Worm (Caenorhabditis elegans) whole organism, young adult: Measurements from ENCODE around the gene F09A5.2.

Source experiments
- B0035.1 ChIP-seq: sonication (generic microtip); optimal IDR thresholded peaks from 2 replicates; lab custom pipeline; 2016; ENCODE audit warnings: missing genetic modification characterization, mild to moderate bottlenecking, missing compliant biosample characterization, missing genotype, missing genetic modification reagents
- B0261.1 ChIP-seq: sonication (generic microtip); optimal IDR thresholded peaks from 2 replicates; lab custom pipeline; 2016; ENCODE audit warnings: mild to moderate bottlenecking, missing genetic modification characterization, moderate library complexity, missing compliant biosample characterization
- C17E4.6 ChIP-seq: fragments of 200-800 bp; sonication (Bioruptor generic); IDR thresholded peaks from 2 replicates; pipeline ENCODE4 v1.3.6; 2022; ENCODE audit warnings: missing genetic modification reagents, missing genetic modification characterization, missing compliant biosample characterization
- F10E7.11 ChIP-seq: sonication (generic microtip); optimal IDR thresholded peaks from 2 replicates; lab custom pipeline; 2017; ENCODE audit warnings: mild to moderate bottlenecking, missing genetic modification characterization, moderate library complexity, missing compliant biosample characterization
- F23B12.7 ChIP-seq: sonication (generic microtip); optimal IDR thresholded peaks from 2 replicates; lab custom pipeline; 2017; ENCODE audit warnings: missing genetic modification characterization, mild to moderate bottlenecking, missing compliant biosample characterization, antibody characterized with exemption, moderate library complexity; ENCODE audit not compliant: insufficient read depth
- F52B5.7 ChIP-seq: sonication (generic microtip); optimal IDR thresholded peaks from 2 replicates; lab custom pipeline; 2016; ENCODE audit warnings: mild to moderate bottlenecking, missing genetic modification characterization, missing compliant biosample characterization
- F55B11.4 ChIP-seq: sonication (generic microtip); optimal IDR thresholded peaks from 2 replicates; lab custom pipeline; 2016; ENCODE audit warnings: missing compliant biosample characterization, missing genetic modification characterization, borderline replicate concordance; ENCODE audit not compliant: insufficient read depth
- F57A8.1 ChIP-seq: fragments of 200-800 bp; sonication (Bioruptor generic); optimal IDR thresholded peaks from 2 replicates; lab custom pipeline; 2018; ENCODE audit warnings: mild to moderate bottlenecking, missing genetic modification characterization, moderate library complexity, missing compliant biosample characterization
- T07F8.4 ChIP-seq: sonication (generic microtip); optimal IDR thresholded peaks from 2 replicates; lab custom pipeline; 2016; ENCODE audit warnings: mild to moderate bottlenecking, missing genetic modification characterization, moderate library complexity, missing compliant biosample characterization
- T26A5.8 ChIP-seq: sonication (generic microtip); optimal IDR thresholded peaks from 2 replicates; lab custom pipeline; 2016; ENCODE audit warnings: missing genetic modification characterization, missing compliant biosample characterization
- Y53F4B.3 ChIP-seq: fragments of 200-800 bp; sonication (Bioruptor generic); IDR thresholded peaks from 2 replicates; pipeline ENCODE4 v1.3.6; 2022; ENCODE audit warnings: missing genetic modification reagents, missing genetic modification characterization, missing compliant biosample characterization
- Y67H2A.10 ChIP-seq: fragments of 200-800 bp; sonication (Bioruptor generic); conservative IDR thresholded peaks from 2 replicates; pipeline ENCODE4 v1.3.6; 2022; ENCODE audit warnings: missing genetic modification reagents, missing genetic modification characterization, missing compliant biosample characterization
- aptf-2 ChIP-seq: fragments of 200-800 bp; sonication (Bioruptor generic); conservative IDR thresholded peaks from 2 replicates; pipeline ENCODE4 v1.3.6; 2022; ENCODE audit warnings: missing genetic modification reagents, missing genetic modification characterization, missing compliant biosample characterization
- athp-1 ChIP-seq: sonication (generic microtip); optimal IDR thresholded peaks from 2 replicates; lab custom pipeline; 2017; ENCODE audit warnings: mild to moderate bottlenecking, missing genetic modification characterization, missing compliant biosample characterization
- attf-5 ChIP-seq: fragments of 200-800 bp; sonication (Bioruptor generic); optimal IDR thresholded peaks from 2 replicates; lab custom pipeline; 2018; ENCODE audit warnings: mild to moderate bottlenecking, missing genetic modification characterization, missing compliant biosample characterization
- attf-6 ChIP-seq: fragments of 200-800 bp; sonication (Bioruptor generic); IDR thresholded peaks from 2 replicates; pipeline ENCODE4 v1.3.6; 2022; ENCODE audit warnings: missing genetic modification reagents, missing genetic modification characterization, missing compliant biosample characterization
- cebp-1 ChIP-seq, 2 experiments: fragments of 200-800 bp in 1 of 2; sonication (Bioruptor generic) in 1 of 2; sonication (generic microtip) in 1 of 2; IDR thresholded peaks in 1 of 2; optimal IDR thresholded peaks in 1 of 2; 2 replicates each; pipeline versions ENCODE4 v1.3.6 to Lab custom; 2017 to 2022; ENCODE audit warnings: missing compliant biosample characterization in 2 of 2, missing genetic modification characterization in 2 of 2, mild to moderate bottlenecking in 1 of 2, missing genetic modification reagents in 1 of 2, moderate library complexity in 1 of 2
- ceh-100 ChIP-seq: fragments of 200-800 bp; sonication (Bioruptor generic); IDR thresholded peaks from 2 replicates; pipeline ENCODE4 v1.3.6; 2022; ENCODE audit warnings: missing genetic modification reagents, missing genetic modification characterization, missing compliant biosample characterization
- ceh-27 ChIP-seq: fragments of 200-800 bp; sonication (Bioruptor generic); optimal IDR thresholded peaks from 2 replicates; lab custom pipeline; 2018; ENCODE audit warnings: mild to moderate bottlenecking, missing genetic modification characterization, moderate library complexity, missing compliant biosample characterization
- ceh-91 ChIP-seq: fragments of 200-800 bp; sonication (Bioruptor generic); IDR thresholded peaks from 2 replicates; pipeline ENCODE4 v1.3.6; 2022; ENCODE audit warnings: missing genetic modification reagents, missing genetic modification characterization, missing compliant biosample characterization
- fkh-3 ChIP-seq: sonication (generic microtip); optimal IDR thresholded peaks from 2 replicates; lab custom pipeline; 2016; ENCODE audit warnings: mild to moderate bottlenecking, missing genetic modification characterization, missing compliant biosample characterization
- hlh-12 ChIP-seq: sonication (generic microtip); optimal IDR thresholded peaks from 2 replicates; lab custom pipeline; 2016; ENCODE audit warnings: missing genetic modification characterization, missing compliant biosample characterization
- hrde-1 ChIP-seq: sonication (generic microtip); optimal IDR thresholded peaks from 2 replicates; lab custom pipeline; 2016; ENCODE audit warnings: missing genetic modification characterization, mild to moderate bottlenecking, missing compliant biosample characterization, moderate library complexity, missing genotype, missing genetic modification reagents, borderline replicate concordance
- hsf-1 ChIP-seq: fragments of 200-800 bp; sonication (Bioruptor generic); IDR thresholded peaks from 2 replicates; pipeline ENCODE4 v1.3.6; 2022; ENCODE audit warnings: missing genetic modification reagents, missing genetic modification characterization, missing compliant biosample characterization
- lin-26 ChIP-seq: fragments of 200-800 bp; sonication (Bioruptor generic); IDR thresholded peaks from 2 replicates; pipeline ENCODE4 v1.3.6; 2022; ENCODE audit warnings: missing genetic modification reagents, missing genetic modification characterization, missing compliant biosample characterization
- lin-35 ChIP-seq, 3 experiments: fragments of 150-350 bp in 2 of 3; sonication (generic microtip) in 1 of 3; optimal IDR thresholded peaks; 2 replicates each; lab custom pipeline; 2014 to 2018; ENCODE audit warnings: missing biosample characterization in 3 of 3, missing genetic modification characterization in 3 of 3, missing genetic modification reagents in 3 of 3
- lin-40 ChIP-seq: sonication (generic microtip); optimal IDR thresholded peaks from 2 replicates; lab custom pipeline; 2016; ENCODE audit warnings: missing genetic modification characterization, mild to moderate bottlenecking, missing compliant biosample characterization, missing genotype, missing genetic modification reagents
- lin-54 ChIP-seq: fragments of 200-800 bp; sonication (Bioruptor generic); optimal IDR thresholded peaks from 2 replicates; lab custom pipeline; 2018; ENCODE audit warnings: mild to moderate bottlenecking, missing genetic modification characterization, missing compliant biosample characterization
- lsy-27 ChIP-seq: sonication (generic microtip); optimal IDR thresholded peaks from 2 replicates; lab custom pipeline; 2017; ENCODE audit warnings: missing genetic modification characterization, mild to moderate bottlenecking, missing compliant biosample characterization, antibody characterized with exemption, missing genotype, borderline replicate concordance; ENCODE audit not compliant: insufficient read depth
- madf-3 ChIP-seq: fragments of 200-800 bp; sonication (Bioruptor generic); IDR thresholded peaks from 2 replicates; pipeline ENCODE4 v1.3.6; 2022; ENCODE audit warnings: missing genetic modification reagents, missing genetic modification characterization, missing compliant biosample characterization
- mel-28 ChIP-seq: sonication (generic microtip); optimal IDR thresholded peaks from 2 replicates; lab custom pipeline; 2016; ENCODE audit warnings: borderline replicate concordance, mild to moderate bottlenecking, missing genetic modification characterization, missing compliant biosample characterization
- nfya-1 ChIP-seq: sonication (generic microtip); optimal IDR thresholded peaks from 2 replicates; lab custom pipeline; 2017; ENCODE audit warnings: antibody characterized with exemption, missing compliant biosample characterization, missing genetic modification characterization, borderline replicate concordance; ENCODE audit not compliant: insufficient read depth
- nfya-2 ChIP-seq: fragments of 200-800 bp; sonication (Bioruptor generic); IDR thresholded peaks from 2 replicates; pipeline ENCODE4 v1.3.6; 2022; ENCODE audit warnings: missing genetic modification reagents, missing genetic modification characterization, missing compliant biosample characterization
- nfyb-1 ChIP-seq: fragments of 200-800 bp; sonication (Bioruptor generic); IDR thresholded peaks from 2 replicates; pipeline ENCODE4 v1.3.6; 2022; ENCODE audit warnings: missing genetic modification reagents, missing genetic modification characterization, missing compliant biosample characterization
- nhr-80 ChIP-seq: sonication (generic microtip); optimal IDR thresholded peaks from 2 replicates; lab custom pipeline; 2016; ENCODE audit warnings: missing genetic modification characterization, missing compliant biosample characterization
- nhr-90 ChIP-seq: sonication (generic microtip); optimal IDR thresholded peaks from 2 replicates; lab custom pipeline; 2016; ENCODE audit warnings: missing genotype, mild to moderate bottlenecking, missing genetic modification characterization, missing compliant biosample characterization
- repo-1 ChIP-seq: sonication (generic microtip); optimal IDR thresholded peaks from 2 replicates; lab custom pipeline; 2017; ENCODE audit warnings: mild to moderate bottlenecking, missing genetic modification characterization, missing compliant biosample characterization
- sdz-38 ChIP-seq: sonication (generic microtip); optimal IDR thresholded peaks from 2 replicates; lab custom pipeline; 2016; ENCODE audit warnings: missing genotype, missing genetic modification characterization, missing compliant biosample characterization
- snpc-1.1 ChIP-seq: sonication (generic microtip); optimal IDR thresholded peaks from 2 replicates; lab custom pipeline; 2017; ENCODE audit warnings: missing genetic modification characterization, mild to moderate bottlenecking, missing compliant biosample characterization, antibody characterized with exemption, moderate library complexity, missing genotype, missing genetic modification reagents; ENCODE audit not compliant: insufficient read depth
- somi-1 ChIP-seq: fragments of 200-800 bp; sonication (Bioruptor generic); optimal IDR thresholded peaks from 2 replicates; lab custom pipeline; 2018; ENCODE audit warnings: mild to moderate bottlenecking, missing genetic modification characterization, missing compliant biosample characterization
- tlf-1 ChIP-seq: fragments of 200-800 bp; sonication (Bioruptor generic); optimal IDR thresholded peaks from 2 replicates; lab custom pipeline; 2018; ENCODE audit warnings: mild to moderate bottlenecking, missing genetic modification characterization, missing compliant biosample characterization
- unc-62 ChIP-seq: fragments of 150-350 bp; optimal IDR thresholded peaks from 2 replicates; lab custom pipeline; 2014; ENCODE audit warnings: missing biosample characterization, missing genetic modification reagents, missing genetic modification characterization
- ztf-28 ChIP-seq: fragments of 200-800 bp; sonication (Bioruptor generic); IDR thresholded peaks from 2 replicates; pipeline ENCODE4 v1.3.6; 2022; ENCODE audit warnings: missing genetic modification reagents, missing genetic modification characterization, missing compliant biosample characterization
- ztf-3 ChIP-seq: fragments of 200-800 bp; sonication (Bioruptor generic); optimal IDR thresholded peaks from 2 replicates; lab custom pipeline; 2018; ENCODE audit warnings: mild to moderate bottlenecking, missing genetic modification characterization, missing compliant biosample characterization

The F09A5.2 gene

DNA sequence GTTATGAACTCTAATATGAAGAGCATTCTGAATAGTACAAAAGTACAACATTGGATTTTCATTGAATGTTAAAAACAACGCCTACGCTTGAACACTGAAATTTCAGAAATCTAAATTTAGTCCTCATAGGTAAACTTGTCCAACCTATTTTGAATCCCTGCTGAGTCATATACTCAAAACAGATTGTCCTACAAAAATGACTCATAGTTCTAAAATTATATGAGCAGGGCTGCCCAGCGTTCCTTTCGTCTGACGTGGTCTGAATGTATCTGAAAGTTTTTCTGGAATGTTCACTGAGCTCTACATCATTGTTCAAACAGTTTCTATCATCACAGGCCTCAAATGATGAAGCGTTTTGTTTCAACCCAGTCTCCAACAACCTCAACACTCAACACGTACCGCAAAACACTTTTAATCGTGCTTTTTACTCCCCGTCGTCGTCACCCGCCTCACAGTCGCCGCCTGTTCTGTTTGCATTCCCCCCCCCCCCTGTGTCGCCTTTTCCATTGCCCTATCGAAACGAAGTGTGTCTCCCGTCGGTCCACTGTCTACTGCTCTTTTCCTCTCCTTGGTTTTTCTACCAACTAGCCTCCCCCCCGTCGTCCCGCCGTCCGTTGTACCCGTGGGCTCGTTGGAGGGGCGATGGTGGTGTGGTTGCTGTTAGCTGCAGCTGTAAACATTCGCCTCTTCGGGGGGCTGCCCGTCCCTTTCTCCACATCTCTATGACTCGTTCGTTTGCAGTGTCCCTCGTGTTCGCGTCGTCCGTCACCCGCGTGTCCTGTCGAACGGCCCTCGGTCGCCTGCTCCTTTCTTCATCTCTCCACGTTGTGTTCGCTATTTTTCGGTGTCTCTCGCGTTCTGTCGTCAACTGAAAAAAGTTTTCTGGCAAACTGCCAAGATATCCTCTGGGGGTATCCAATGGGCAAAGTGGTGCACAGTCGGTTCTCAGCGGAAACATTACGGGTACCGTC lies 9.1 kb downstream of the F09A5.2 start (continued):
- TF ChIP-seq lin-26 (GFP tag; lab: Robert Waterston, UW) (0 out of 2 replicates have a peak, but pooled peaks have one; percentile 26), hrde-1 (no peak), F55B11.4 (tag; lab: Kevin White, UChicago) (no peak), ceh-91 (GFP tag; lab: Robert Waterston, UW) (no peak), nhr-90 (tag; lab: Kevin White, UChicago) (peak; percentile 13), F52B5.7 (tag; lab: Kevin White, UChicago) (no peak), lin-35 (GFP tag; optimal IDR thresholded peaks at IDR 0.05; lab: Kevin White, UChicago) (peak in 1 of 3 experiments; percentile 23), athp-1 (tag; lab: Kevin White, UChicago) (no peak), ceh-100 (no peak), mel-28 (tag; lab: Kevin White, UChicago) (no peak), Y53F4B.3 (GFP tag; lab: Robert Waterston, UW) (no peak), lin-54 (GFP tag; lab: Kevin White, UChicago) (no peak), snpc-1.1 (tag; lab: Kevin White, UChicago) (no peak), nfyb-1 (GFP tag; lab: Robert Waterston, UW) (peak; percentile 78; the same call in 1 of the 2 replicates), fkh-3 (tag; lab: Kevin White, UChicago) (no peak), ztf-3 (no peak), F10E7.11 (tag; lab: Kevin White, UChicago) (no peak), tlf-1 (GFP tag; lab: Kevin White, UChicago) (no peak), B0035.1 (no peak), T07F8.4 (tag; lab: Kevin White, UChicago) (peak; percentile 2), somi-1 (GFP tag; lab: Kevin White, UChicago) (peak; percentile 15), nfya-1 (no peak), lsy-27 (tag; lab: Kevin White, UChicago) (no peak), lin-40 (tag; lab: Kevin White, UChicago) (peak; percentile 60), ceh-27 (GFP tag; lab: Kevin White, UChicago) (peak; percentile 23), T26A5.8 (tag; lab: Kevin White, UChicago) (no peak), madf-3 (GFP tag; lab: Robert Waterston, UW) (0 out of 2 replicates have a peak, but pooled peaks have one; percentile 47), repo-1 (tag; lab: Kevin White, UChicago) (peak; percentile 29), ztf-28 (GFP tag; lab: Robert Waterston, UW) (no peak), hsf-1 (GFP tag; lab: Robert Waterston, UW) (no peak), attf-6 (no peak), F57A8.1 (no peak), hlh-12 (tag; lab: Kevin White, UChicago) (no peak), C17E4.6 (GFP tag; lab: Robert Waterston, UW) (no peak)
- TF ChIP-seq, all 124 proteins: peak for 40

DNA sequence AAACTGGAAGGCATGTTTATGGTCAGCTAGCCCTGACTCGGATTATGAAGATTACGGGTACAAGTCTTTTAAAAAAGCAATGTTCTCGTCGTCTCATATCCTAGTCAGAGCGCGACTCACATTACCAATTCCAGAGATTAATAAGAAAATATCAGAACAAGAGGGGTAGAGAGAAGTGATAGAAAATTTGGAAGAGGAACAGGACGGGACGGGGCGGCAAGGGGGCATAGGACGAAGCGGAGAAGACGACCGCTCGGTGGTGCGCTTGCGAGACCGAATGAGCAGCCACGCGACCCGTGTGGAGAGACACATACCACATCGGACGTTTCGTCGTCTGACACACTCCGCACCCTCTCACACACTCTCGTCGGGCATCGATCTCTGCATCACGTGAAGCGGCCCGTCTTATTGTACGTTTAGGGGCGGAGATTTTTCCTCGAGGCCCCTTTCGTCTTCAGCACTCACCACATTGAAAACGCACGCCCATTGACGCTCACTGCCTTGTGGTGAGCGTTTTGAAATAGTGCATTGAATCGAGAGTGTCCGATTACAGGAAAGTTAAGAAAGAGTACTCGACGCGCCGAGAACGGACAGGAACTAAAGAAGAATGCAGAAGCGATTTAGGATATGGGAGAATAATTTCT lies 10.2 kb downstream of the F09A5.2 start:
- TF ChIP-seq B0261.1 (tag; lab: Kevin White, UChicago) (peak; percentile 27), fkh-3 (tag; lab: Kevin White, UChicago) (no peak), sdz-38 (peak; percentile 32), Y67H2A.10 (GFP tag; lab: Robert Waterston, UW) (peak; percentile 67; the same call in 1 of the 2 replicates), aptf-2 (GFP tag; lab: Robert Waterston, UW) (peak; percentile 43; the same call in 1 of the 2 replicates), nfya-2 (GFP tag; lab: Robert Waterston, UW) (no peak), F23B12.7 (no peak), unc-62 (GFP tag; lab: Kevin White, UChicago) (peak; percentile 74), nhr-80 (tag; lab: Kevin White, UChicago) (peak; percentile 94), cebp-1 (GFP tag; IDR thresholded peaks at IDR 0.05; lab: Robert Waterston, UW) (0 out of 2 replicates have a peak, but pooled peaks have one; percentile 60), cebp-1 (tag; optimal IDR thresholded peaks at IDR 0.05; lab: Kevin White, UChicago) (peak; percentile 95), attf-5 (GFP tag; lab: Kevin White, UChicago) (peak; percentile 77)
